Fruit fly (Drosophila melanogaster) whole organism, embryonic: Measurements from ENCODE around the gene CG42833.

ENCODE experiments used
- CG12071 ChIP-seq: fragments of 200-800 bp; sonication (Bioruptor generic); optimal IDR thresholded peaks from 3 replicates; lab custom pipeline; 2018; ENCODE audit warnings: missing biosample characterization, mild to moderate bottlenecking, missing genetic modification characterization
- CG12236 ChIP-seq: fragments of 200-800 bp; sonication (Bioruptor generic); optimal IDR thresholded peaks from 2 replicates; lab custom pipeline; 2016; ENCODE audit warnings: missing biosample characterization, missing genetic modification characterization
- CG14050 ChIP-seq: fragments of 200-800 bp; sonication (Bioruptor generic); IDR thresholded peaks from 3 replicates; pipeline ENCODE4 v1.3.6; 2022; ENCODE audit warnings: missing biosample characterization, missing genetic modification characterization
- CG14710 ChIP-seq: fragments of 200-800 bp; sonication (Bioruptor generic); optimal IDR thresholded peaks from 3 replicates; lab custom pipeline; 2019; ENCODE audit warnings: missing biosample characterization, mild to moderate bottlenecking, missing genetic modification characterization, moderate library complexity
- CG15479 ChIP-seq: fragments of 200-800 bp; sonication (Bioruptor generic); optimal IDR thresholded peaks from 3 replicates; lab custom pipeline; 2019; ENCODE audit warnings: missing biosample characterization, mild to moderate bottlenecking, missing genetic modification characterization, moderate library complexity
- CG18262 ChIP-seq: fragments of 200-800 bp; optimal IDR thresholded peaks from 3 replicates; lab custom pipeline; 2019; ENCODE audit warnings: missing biosample characterization, mild to moderate bottlenecking, missing genetic modification characterization, moderate library complexity
- CG2120 ChIP-seq: fragments of 200-800 bp; sonication (Bioruptor generic); optimal IDR thresholded peaks from 3 replicates; lab custom pipeline; 2016; ENCODE audit warnings: missing biosample characterization, missing genetic modification characterization
- CG6272 ChIP-seq: fragments of 200-800 bp; sonication (Bioruptor generic); IDR thresholded peaks from 2 replicates; pipeline ENCODE4 v1.3.6; 2022; ENCODE audit warnings: missing biosample characterization, missing genetic modification characterization
- CG7928 ChIP-seq: fragments of 200-800 bp; sonication (Bioruptor generic); optimal IDR thresholded peaks from 2 replicates; lab custom pipeline; 2017; ENCODE audit warnings: missing biosample characterization, mild to moderate bottlenecking, missing genetic modification characterization
- CG7963 ChIP-seq: fragments of 200-800 bp; sonication (Bioruptor generic); IDR thresholded peaks from 3 replicates; pipeline ENCODE4 v1.3.6; 2022; ENCODE audit warnings: missing biosample characterization, missing genetic modification characterization; ENCODE audit not compliant: partially characterized antibody
- CG8089 ChIP-seq: fragments of 200-800 bp; sonication (Bioruptor generic); optimal IDR thresholded peaks from 3 replicates; lab custom pipeline; 2016; ENCODE audit warnings: missing biosample characterization, missing genetic modification characterization
- CG8478 ChIP-seq: fragments of >200 bp; optimal IDR thresholded peaks from 2 replicates; lab custom pipeline; 2018
- CG9797 ChIP-seq: fragments of 200-800 bp; sonication (Bioruptor generic); optimal IDR thresholded peaks from 3 replicates; lab custom pipeline; 2018; ENCODE audit warnings: missing biosample characterization, mild to moderate bottlenecking, missing genetic modification characterization
- CTCF ChIP-seq: fragments of 200-800 bp; sonication (Bioruptor generic); optimal IDR thresholded peaks from 2 replicates; lab custom pipeline; 2017; ENCODE audit warnings: missing biosample characterization, mild to moderate bottlenecking, missing genetic modification characterization, moderate library complexity
- Chrac-16 ChIP-seq: fragments of 200-800 bp; sonication (Bioruptor generic); optimal IDR thresholded peaks from 3 replicates; lab custom pipeline; 2016; ENCODE audit warnings: missing biosample characterization, missing genetic modification characterization
- D19A ChIP-seq: fragments of 200-800 bp; optimal IDR thresholded peaks from 3 replicates; lab custom pipeline; 2019; ENCODE audit warnings: missing biosample characterization, mild to moderate bottlenecking, missing genetic modification characterization, moderate library complexity
- Dad ChIP-seq: fragments of 200-800 bp; sonication (Bioruptor generic); optimal IDR thresholded peaks from 3 replicates; lab custom pipeline; 2016; ENCODE audit warnings: missing biosample characterization, missing genetic modification characterization
- Elba2 ChIP-seq: fragments of 200-800 bp; sonication (Bioruptor generic); optimal IDR thresholded peaks from 3 replicates; lab custom pipeline; 2016; ENCODE audit warnings: missing biosample characterization, missing genetic modification characterization
- GATAe ChIP-seq: fragments of 200-800 bp; sonication (Bioruptor generic); conservative IDR thresholded peaks from 2 replicates; pipeline ENCODE4 v1.3.6; 2022; ENCODE audit warnings: missing biosample characterization, missing genetic modification characterization
- HmgZ ChIP-seq: fragments of 200-800 bp; sonication (Bioruptor generic); optimal IDR thresholded peaks from 2 replicates; lab custom pipeline; 2018; ENCODE audit warnings: missing biosample characterization, mild to moderate bottlenecking, missing genetic modification characterization
- Hmx ChIP-seq: fragments of 200-800 bp; sonication (Bioruptor generic); optimal IDR thresholded peaks from 2 replicates; lab custom pipeline; 2016; ENCODE audit warnings: missing biosample characterization, missing genetic modification characterization
- Rfx ChIP-seq: fragments of 200-800 bp; sonication (Bioruptor generic); IDR thresholded peaks from 2 replicates; pipeline ENCODE4 v1.3.6; 2022; ENCODE audit warnings: missing biosample characterization, missing genetic modification characterization
- Xbp1 ChIP-seq: fragments of 200-800 bp; sonication (Bioruptor generic); optimal IDR thresholded peaks from 3 replicates; lab custom pipeline; 2016; ENCODE audit warnings: missing biosample characterization, mild to moderate bottlenecking, missing genetic modification characterization
- Xrp1 ChIP-seq: fragments of 200-800 bp; sonication (Bioruptor generic); IDR thresholded peaks from 2 replicates; pipeline ENCODE4 v1.3.6; 2022; ENCODE audit warnings: missing biosample characterization, missing genetic modification characterization
- YL-1 ChIP-seq: fragments of 200-800 bp; sonication (Bioruptor generic); optimal IDR thresholded peaks from 3 replicates; lab custom pipeline; 2017; ENCODE audit warnings: missing biosample characterization, mild to moderate bottlenecking, missing genetic modification characterization
- amos ChIP-seq: fragments of 200-800 bp; sonication (Bioruptor generic); IDR thresholded peaks from 2 replicates; pipeline ENCODE4 v1.3.6; 2022; ENCODE audit warnings: missing biosample characterization, missing genetic modification characterization; ENCODE audit not compliant: partially characterized antibody
- bcd ChIP-seq: fragments of 200-800 bp; sonication (Bioruptor generic); optimal IDR thresholded peaks from 2 replicates; lab custom pipeline; 2017; ENCODE audit warnings: missing biosample characterization, mild to moderate bottlenecking, missing genetic modification characterization
- chn ChIP-seq: fragments of 200-800 bp; sonication (Bioruptor generic); optimal IDR thresholded peaks from 2 replicates; lab custom pipeline; 2016; ENCODE audit warnings: missing biosample characterization, missing genetic modification characterization
- crc ChIP-seq: fragments of 200-800 bp; sonication (Bioruptor generic); optimal IDR thresholded peaks from 2 replicates; lab custom pipeline; 2016; ENCODE audit warnings: missing biosample characterization, missing genetic modification characterization
- dmrt11E ChIP-seq: fragments of 200-800 bp; sonication (Bioruptor generic); optimal IDR thresholded peaks from 3 replicates; lab custom pipeline; 2018; ENCODE audit warnings: missing biosample characterization, mild to moderate bottlenecking, missing genetic modification characterization, moderate library complexity
- dysf ChIP-seq: fragments of 200-800 bp; sonication (Bioruptor generic); IDR thresholded peaks from 3 replicates; pipeline ENCODE4 v1.3.6; 2022; ENCODE audit warnings: missing biosample characterization, missing genetic modification characterization
- fd64A ChIP-seq: fragments of 200-800 bp; sonication (Bioruptor generic); optimal IDR thresholded peaks from 3 replicates; lab custom pipeline; 2018; ENCODE audit warnings: missing biosample characterization, mild to moderate bottlenecking, missing genetic modification characterization
- fd96Cb ChIP-seq: fragments of 200-800 bp; sonication (Bioruptor generic); optimal IDR thresholded peaks from 2 replicates; lab custom pipeline; 2018; ENCODE audit warnings: missing biosample characterization, mild to moderate bottlenecking, missing genetic modification characterization, moderate library complexity
- grn ChIP-seq: fragments of 200-800 bp; sonication (Bioruptor generic); optimal IDR thresholded peaks from 3 replicates; lab custom pipeline; 2017; ENCODE audit warnings: missing biosample characterization, missing genetic modification characterization
- gsb-n ChIP-seq: fragments of 200-800 bp; sonication (Bioruptor generic); optimal IDR thresholded peaks from 3 replicates; lab custom pipeline; 2018; ENCODE audit warnings: missing biosample characterization, mild to moderate bottlenecking, missing genetic modification characterization
- hth ChIP-seq: fragments of >200 bp; optimal IDR thresholded peaks from 2 replicates; lab custom pipeline; 2017; ENCODE audit warnings: inconsistent platforms
- insv ChIP-seq, 2 experiments: fragments of 200-800 bp; sonication (Bioruptor generic); optimal IDR thresholded peaks; 3 replicates each; lab custom pipeline; 2016 to 2018; ENCODE audit warnings: missing biosample characterization in 2 of 2, missing genetic modification characterization in 2 of 2
- kah ChIP-seq: fragments of 200-800 bp; sonication (Bioruptor generic); optimal IDR thresholded peaks from 2 replicates; lab custom pipeline; 2018; ENCODE audit warnings: missing biosample characterization, mild to moderate bottlenecking, missing genetic modification characterization
- knrl ChIP-seq: fragments of 200-800 bp; sonication (Bioruptor generic); IDR thresholded peaks from 3 replicates; pipeline ENCODE4 v1.3.6; 2022; ENCODE audit warnings: missing biosample characterization, missing genetic modification characterization; ENCODE audit not compliant: partially characterized antibody
- lmd ChIP-seq: fragments of 200-800 bp; sonication (Bioruptor generic); IDR thresholded peaks from 2 replicates; pipeline ENCODE4 v1.3.6; 2022; ENCODE audit warnings: missing biosample characterization, missing genetic modification characterization
- maf-S ChIP-seq: fragments of 200-800 bp; sonication (Bioruptor generic); optimal IDR thresholded peaks from 2 replicates; lab custom pipeline; 2016; ENCODE audit warnings: missing biosample characterization, missing genetic modification characterization
- mirr ChIP-seq: fragments of 200-800 bp; sonication (Bioruptor generic); optimal IDR thresholded peaks from 3 replicates; lab custom pipeline; 2018; ENCODE audit warnings: missing biosample characterization, mild to moderate bottlenecking, missing genetic modification characterization
- otp ChIP-seq: fragments of 200-800 bp; sonication (Bioruptor generic); IDR thresholded peaks from 3 replicates; pipeline ENCODE4, ENCODE4 v1.3.6; 2022; ENCODE audit warnings: missing biosample characterization, missing genetic modification characterization
- pan ChIP-seq, 4 experiments: fragments of >200 bp in 3 of 4; fragments of 200-800 bp in 1 of 4; sonication (Bioruptor generic) in 1 of 4; optimal IDR thresholded peaks in 3 of 4; IDR thresholded peaks in 1 of 4; 2 replicates each; pipeline versions ENCODE4 v1.3.6 to Lab custom; 2017 to 2022; ENCODE audit warnings: missing biosample characterization in 2 of 4, missing genetic modification characterization in 2 of 4, mixed read lengths in 1 of 4
- peb ChIP-seq: fragments of 200-800 bp; sonication (Bioruptor generic); IDR thresholded peaks from 2 replicates; pipeline ENCODE4 v1.3.6; 2022; ENCODE audit warnings: missing biosample characterization, missing genetic modification characterization
- phol ChIP-seq: fragments of 200-800 bp; sonication (Bioruptor generic); optimal IDR thresholded peaks from 3 replicates; lab custom pipeline; 2018; ENCODE audit warnings: missing biosample characterization, mild to moderate bottlenecking, missing genetic modification characterization, moderate library complexity
- pnt ChIP-seq: fragments of 200-800 bp; sonication (Bioruptor generic); optimal IDR thresholded peaks from 3 replicates; lab custom pipeline; 2016; ENCODE audit warnings: missing biosample characterization, missing genetic modification characterization
- stc ChIP-seq: fragments of 200-800 bp; sonication (Bioruptor generic); IDR thresholded peaks from 2 replicates; pipeline ENCODE4 v1.3.6; 2022; ENCODE audit warnings: missing biosample characterization, missing genetic modification characterization
- tup ChIP-seq: fragments of 200-800 bp; sonication (Bioruptor generic); optimal IDR thresholded peaks from 2 replicates; lab custom pipeline; 2016; ENCODE audit warnings: missing biosample characterization, mild to moderate bottlenecking, missing genetic modification characterization, moderate library complexity
- unc-4 ChIP-seq: fragments of 200-800 bp; sonication (Bioruptor generic); IDR thresholded peaks from 2 replicates; pipeline ENCODE4 v1.3.6; 2022; ENCODE audit warnings: missing biosample characterization, missing genetic modification characterization; ENCODE audit not compliant: partially characterized antibody
- zf30C ChIP-seq: fragments of 200-800 bp; sonication (Bioruptor generic); optimal IDR thresholded peaks from 3 replicates; lab custom pipeline; 2018; ENCODE audit warnings: missing biosample characterization, mild to moderate bottlenecking, missing genetic modification characterization

Gene CG42833

DNA sequence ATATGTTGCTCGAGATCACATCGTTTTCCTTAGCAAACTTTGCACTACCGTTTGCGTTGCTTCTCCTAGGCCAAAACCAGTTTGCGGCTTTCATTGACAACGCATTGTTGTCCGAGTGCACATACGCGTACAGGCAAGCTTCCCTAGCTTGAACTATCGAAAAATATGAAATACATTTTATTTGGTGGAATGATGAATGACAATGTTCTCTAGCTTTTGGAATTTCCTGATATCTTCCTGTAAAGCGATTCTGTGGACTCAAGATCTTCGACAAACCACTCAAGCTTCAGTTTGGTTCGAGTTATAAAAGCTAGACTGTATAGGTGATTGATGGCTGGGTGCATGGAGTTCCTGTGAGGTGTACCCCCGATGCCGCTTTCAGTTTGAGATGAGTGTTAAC lies 4.0 kb upstream of the CG42833 start (continued):
- peak; percentile 69 for TF ChIP-seq fd96Cb
- peak; percentile 38 for TF ChIP-seq bcd (GFP tag; lab: Kevin White, UChicago)
- peak; percentile 62 for TF ChIP-seq dmrt11E
- TF ChIP-seq amos (GFP tag; lab: Robert Waterston, UW), result no peak
- no peak for TF ChIP-seq YL-1 (GFP tag; lab: Kevin White, UChicago)
- TF ChIP-seq CG9797 (GFP tag; lab: Kevin White, UChicago), result no peak
- no peak for TF ChIP-seq unc-4
- peak; percentile 75 for TF ChIP-seq dysf (GFP tag; lab: Robert Waterston, UW)
- TF ChIP-seq pnt (GFP tag; lab: Kevin White, UChicago), result peak; percentile 75
- no peak for TF ChIP-seq CG7963
- TF ChIP-seq pan (optimal IDR thresholded peaks at IDR 0.05; lab: Kevin White, UChicago), result no peak
- peak in 1 of 2 experiments; percentile 81 for TF ChIP-seq pan (GFP tag; optimal IDR thresholded peaks at IDR 0.05 in 1 of 2, IDR thresholded peaks at IDR 0.05 in 1 of 2)
- TF ChIP-seq fd64A (GFP tag; lab: Kevin White, UChicago), result peak; percentile 8
- TF ChIP-seq GATAe (GFP tag; lab: Robert Waterston, UW), result no peak
- TF ChIP-seq lmd (GFP tag; lab: Robert Waterston, UW), result peak; percentile 63; the same call in 1 of the 2 replicates
- TF ChIP-seq CG14710, result peak; percentile 53
- no peak for TF ChIP-seq zf30C (GFP tag; lab: Kevin White, UChicago)
- peak; percentile 2 for TF ChIP-seq Chrac-16 (GFP tag; lab: Kevin White, UChicago)
- no peak for TF ChIP-seq insv (GFP tag; optimal IDR thresholded peaks at IDR 0.05; lab: Kevin White, UChicago)
- TF ChIP-seq peb, result peak; percentile 49; the same call in 1 of the 2 replicates
- peak; percentile 40 for TF ChIP-seq chn (GFP tag; lab: Kevin White, UChicago)
- TF ChIP-seq kah, result no peak
- peak; percentile 45 for TF ChIP-seq CG12071 (GFP tag; lab: Kevin White, UChicago)
- TF ChIP-seq stc, result peak; percentile 76; the same call in 1 of the 2 replicates
- TF ChIP-seq Dad (GFP tag; lab: Kevin White, UChicago), result peak; percentile 39
- TF ChIP-seq D19A (tag; lab: Kevin White, UChicago), result peak; percentile 63
- TF ChIP-seq maf-S (GFP tag; lab: Kevin White, UChicago), result peak; percentile 21
- TF ChIP-seq grn, result no peak
- TF ChIP-seq Elba2 (GFP tag; lab: Kevin White, UChicago), result no peak
- TF ChIP-seq mirr (GFP tag; lab: Kevin White, UChicago), result no peak
- TF ChIP-seq CG6272 (GFP tag; lab: Robert Waterston, UW), result peak; percentile 59; the same call in 1 of the 2 replicates
- peak; percentile 72 for TF ChIP-seq phol (tag; lab: Kevin White, UChicago)
- no peak for TF ChIP-seq CG2120 (GFP tag; lab: Kevin White, UChicago)
- TF ChIP-seq CG14050 (GFP tag; lab: Robert Waterston, UW), result peak; percentile 46; the same call in 1 of the 3 replicates
- peak; percentile 46 for TF ChIP-seq crc
- peak; percentile 81 for TF ChIP-seq Xrp1 (GFP tag; lab: Robert Waterston, UW)
- no peak for TF ChIP-seq CTCF (GFP tag; lab: Kevin White, UChicago)
- TF ChIP-seq CG12236, result peak; percentile 25
- TF ChIP-seq gsb-n (tag; lab: Kevin White, UChicago), result peak; percentile 61
- TF ChIP-seq tup (GFP tag; lab: Kevin White, UChicago), result no peak
- TF ChIP-seq hth (lab: Kevin White, UChicago), result no peak
- peak; percentile 58; the same call in 1 of the 3 replicates for TF ChIP-seq otp (GFP tag; lab: Robert Waterston, UW)
- peak; percentile 77 for TF ChIP-seq CG18262 (tag; lab: Kevin White, UChicago)
- TF ChIP-seq CG8478 (lab: Kevin White, UChicago), result no peak
- no peak for TF ChIP-seq CG7928
- no peak for TF ChIP-seq CG15479
- TF ChIP-seq Hmx, result no peak
- peak; percentile 66 for TF ChIP-seq Xbp1 (GFP tag; lab: Kevin White, UChicago)
- no peak for TF ChIP-seq knrl (GFP tag; lab: Robert Waterston, UW)
- TF ChIP-seq HmgZ, result no peak
- peak; percentile 42 for TF ChIP-seq CG8089
- peak; percentile 56; the same call in 1 of the 2 replicates for TF ChIP-seq Rfx (GFP tag; lab: Robert Waterston, UW)
